Worm (Caenorhabditis elegans) whole organism, young adult: ENCODE results near the gene fbxb-106.

ENCODE experiments used
- B0336.3 ChIP-seq: fragments of 200-800 bp; sonication (Bioruptor generic); IDR thresholded peaks from 2 replicates; pipeline ENCODE4 v1.3.6; 2022; ENCODE audit warnings: missing genetic modification characterization, missing compliant biosample characterization
- ceh-58 ChIP-seq: fragments of 200-800 bp; sonication (Bioruptor generic); IDR thresholded peaks from 2 replicates; pipeline ENCODE4 v1.3.6; 2022; ENCODE audit warnings: missing genetic modification characterization, missing compliant biosample characterization
- lag-1 ChIP-seq: fragments of 200-800 bp; sonication (Bioruptor generic); IDR thresholded peaks from 2 replicates; pipeline ENCODE4 v1.3.6; 2022; ENCODE audit warnings: missing genetic modification reagents, missing genetic modification characterization, missing compliant biosample characterization
- lin-35 ChIP-seq, 3 experiments: fragments of 150-350 bp in 2 of 3; sonication (generic microtip) in 1 of 3; optimal IDR thresholded peaks; 2 replicates each; lab custom pipeline; 2014 to 2018; ENCODE audit warnings: missing biosample characterization in 3 of 3, missing genetic modification characterization in 3 of 3, missing genetic modification reagents in 3 of 3
- mcd-1 ChIP-seq: fragments of 200-800 bp; sonication (Bioruptor generic); IDR thresholded peaks from 2 replicates; pipeline ENCODE4 v1.3.6; 2022; ENCODE audit warnings: missing genetic modification reagents, missing genetic modification characterization, missing compliant biosample characterization
- nfyb-1 ChIP-seq: fragments of 200-800 bp; sonication (Bioruptor generic); IDR thresholded peaks from 2 replicates; pipeline ENCODE4 v1.3.6; 2022; ENCODE audit warnings: missing genetic modification reagents, missing genetic modification characterization, missing compliant biosample characterization
- rpc-1 ChIP-seq, 2 experiments: fragments of 150-350 bp in 1 of 2; sonication (generic microtip) in 1 of 2; optimal IDR thresholded peaks; 2 replicates each; lab custom pipeline; 2014 to 2018; ENCODE audit warnings: missing biosample characterization in 1 of 2, missing genetic modification characterization in 1 of 2, missing genetic modification reagents in 1 of 2, missing genotype in 1 of 2
- ztf-3 ChIP-seq: fragments of 200-800 bp; sonication (Bioruptor generic); optimal IDR thresholded peaks from 2 replicates; lab custom pipeline; 2018; ENCODE audit warnings: mild to moderate bottlenecking, missing genetic modification characterization, missing compliant biosample characterization

- TF ChIP-seq ceh-58 (no peak), rpc-1 (optimal IDR thresholded peaks at IDR 0.05; lab: Kevin White, UChicago) (no peak), rpc-1 (tag; optimal IDR thresholded peaks at IDR 0.05; lab: Kevin White, UChicago) (no peak), mcd-1 (GFP tag; lab: Robert Waterston, UW) (peak; percentile 54), lin-35 (GFP tag; optimal IDR thresholded peaks at IDR 0.05; lab: Kevin White, UChicago) (no peak), B0336.3 (GFP tag; lab: Robert Waterston, UW) (no peak), ztf-3 (GFP tag; lab: Kevin White, UChicago) (no peak), nfyb-1 (GFP tag; lab: Robert Waterston, UW) (no peak), lag-1 (no peak)
Measured at ce11 chrII:2787031-2787512, 24.9 kb downstream of the fbxb-106 start, which contains the start of the genes F08D12.12 and srpa-72.
